Worm (Caenorhabditis elegans): ENCODE results near the gene T04F3.4.

DNA sequence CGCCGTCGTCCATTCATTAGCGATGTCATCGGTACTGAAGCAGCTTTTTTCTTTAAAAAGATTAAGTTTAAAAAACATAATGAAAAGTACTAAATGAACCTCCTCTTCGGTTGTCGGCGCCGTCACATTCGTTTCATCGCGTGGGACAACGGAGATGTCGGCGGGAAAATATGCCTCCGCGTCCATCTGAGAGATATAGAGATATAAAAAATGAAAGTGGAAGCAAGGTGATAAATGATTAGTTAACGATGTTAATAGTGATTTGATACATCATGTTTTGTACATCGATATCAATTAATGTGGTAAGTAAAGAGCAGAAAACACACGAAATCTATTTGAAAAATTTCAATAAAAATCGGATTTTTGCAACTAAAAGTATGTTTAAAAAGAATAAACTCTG, 24.4 kb upstream of the T04F3.4 start, which contains the start of gene F55A11.7:
- no peak for TF ChIP-seq daf-16 (GFP tag; optimal IDR thresholded peaks at IDR 0.05)
- no peak for TF ChIP-seq daf-16 (tag; optimal IDR thresholded peaks at IDR 0.05)
- no peak for TF ChIP-seq snpc-4 (tag; optimal IDR thresholded peaks at IDR 0.05)
- no peak for TF ChIP-seq set-16 (GFP tag; IDR thresholded peaks at IDR 0.05)
- no peak for TF ChIP-seq nhr-11 (tag; optimal IDR thresholded peaks at IDR 0.05)
- no peak for TF ChIP-seq zag-1 (tag; optimal IDR thresholded peaks at IDR 0.05)
- no peak for TF ChIP-seq R02D3.7 (tag; optimal IDR thresholded peaks at IDR 0.05)
- TF ChIP-seq nhr-28 (tag; optimal IDR thresholded peaks at IDR 0.05), result no peak
- TF ChIP-seq ceh-82 (tag; optimal IDR thresholded peaks at IDR 0.05), result no peak
- TF ChIP-seq unc-62 (GFP tag; optimal IDR thresholded peaks at IDR 0.05 in 1 of 2), result no peak
- TF ChIP-seq unc-62 (tag; optimal IDR thresholded peaks at IDR 0.05), result no peak
- TF ChIP-seq ztf-11 (tag; optimal IDR thresholded peaks at IDR 0.05), result no peak
- TF ChIP-seq mdl-1 (tag; optimal IDR thresholded peaks at IDR 0.05), result no peak

Data from whole organism, L4 larva.